Worm (Caenorhabditis elegans) whole organism, L1 larva: ENCODE measurements around the gene dohh-1.

Experiments used
- alr-1 ChIP-seq: fragments of 200-800 bp; sonication (Bioruptor generic); optimal IDR thresholded peaks from 2 replicates; lab custom pipeline; 2018; ENCODE audit warnings: borderline replicate concordance, mild to moderate bottlenecking, missing genetic modification characterization, missing compliant biosample characterization
- fkh-10 ChIP-seq: sonication (generic microtip); optimal IDR thresholded peaks from 2 replicates; lab custom pipeline; 2017; ENCODE audit warnings: missing biosample characterization, missing genetic modification reagents, missing genetic modification characterization
- fkh-4 ChIP-seq: sonication (generic microtip); optimal IDR thresholded peaks from 2 replicates; lab custom pipeline; 2016; ENCODE audit warnings: missing compliant biosample characterization, missing genetic modification characterization, borderline replicate concordance
- nhr-90 ChIP-seq: sonication (generic microtip); optimal IDR thresholded peaks from 2 replicates; lab custom pipeline; 2016; ENCODE audit warnings: mild to moderate bottlenecking, missing genetic modification characterization, missing compliant biosample characterization; ENCODE audit not compliant: poor library complexity
- rnt-1 ChIP-seq: sonication (generic microtip); optimal IDR thresholded peaks from 2 replicates; lab custom pipeline; 2016; ENCODE audit warnings: mild to moderate bottlenecking, missing genetic modification characterization, moderate library complexity, missing compliant biosample characterization

ce11 chrII:10592452-10592851, 12.7 kb downstream of the dohh-1 start, which contains the start of gene crn-5:
- TF ChIP-seq fkh-10 (GFP tag; lab: Kevin White, UChicago) (no peak), rnt-1 (tag; lab: Kevin White, UChicago) (no peak), fkh-4 (tag; lab: Kevin White, UChicago) (no peak), nhr-90 (no peak), alr-1 (no peak)
